Worm (Caenorhabditis elegans) whole organism, L4 larva: ENCODE measurements around the gene cyp-14A4.
A peak's percentile ranks its signal among the peaks of the same experiment; 100 is the strongest.

Source experiments
- F10B5.3 ChIP-seq: sonication (generic microtip); optimal IDR thresholded peaks from 2 replicates; lab custom pipeline; 2016; ENCODE audit warnings: mild to moderate bottlenecking, missing genetic modification characterization, missing compliant biosample characterization
- F26F4.8 ChIP-seq: fragments of 200-800 bp; sonication (Bioruptor generic); conservative IDR thresholded peaks from 2 replicates; pipeline ENCODE4 v1.3.6; 2022; ENCODE audit warnings: missing genetic modification characterization, missing compliant biosample characterization
- F44E2.7 ChIP-seq: fragments of 200-800 bp; sonication (Bioruptor generic); IDR thresholded peaks from 2 replicates; pipeline ENCODE4 v2.1.2; 2022; ENCODE audit warnings: missing genetic modification characterization, missing compliant biosample characterization
- F49E8.2 ChIP-seq: sonication (generic microtip); optimal IDR thresholded peaks from 2 replicates; lab custom pipeline; 2016; ENCODE audit warnings: missing compliant biosample characterization, mild to moderate bottlenecking, missing genetic modification characterization, borderline replicate concordance
- ZK337.2 ChIP-seq: fragments of 200-800 bp; sonication (Bioruptor generic); IDR thresholded peaks from 2 replicates; pipeline ENCODE4 v1.3.6; 2022; ENCODE audit warnings: missing genetic modification reagents, missing genetic modification characterization, missing compliant biosample characterization
- ceh-20 ChIP-seq: fragments of 200-800 bp; sonication (Bioruptor generic); IDR thresholded peaks from 2 replicates; pipeline ENCODE4 v1.3.6; 2022; ENCODE audit warnings: missing genetic modification reagents, missing genetic modification characterization, missing compliant biosample characterization
- ceh-62 ChIP-seq: sonication (generic microtip); optimal IDR thresholded peaks from 2 replicates; lab custom pipeline; 2017; ENCODE audit warnings: missing biosample characterization, missing genetic modification characterization
- cey-2 ChIP-seq: sonication (generic microtip); optimal IDR thresholded peaks from 3 replicates; lab custom pipeline; 2017; ENCODE audit warnings: missing genetic modification characterization, mild to moderate bottlenecking, missing compliant biosample characterization, antibody characterized with exemption, borderline replicate concordance; ENCODE audit not compliant: insufficient read depth
- daf-16 ChIP-seq, 3 experiments: sonication (generic microtip); optimal IDR thresholded peaks; 2 replicates each; lab custom pipeline; 2016 to 2017; ENCODE audit warnings: missing genetic modification characterization in 3 of 3, missing genetic modification reagents in 3 of 3, mild to moderate bottlenecking in 2 of 3, missing compliant biosample characterization in 2 of 3, missing biosample characterization in 1 of 3, moderate library complexity in 1 of 3
- daf-19 ChIP-seq: fragments of 200-800 bp; sonication (Bioruptor generic); conservative IDR thresholded peaks from 2 replicates; pipeline ENCODE4 v1.3.6; 2022; ENCODE audit warnings: missing genetic modification characterization, missing compliant biosample characterization
- dmd-6 ChIP-seq: fragments of 200-800 bp; sonication (Bioruptor generic); IDR thresholded peaks from 2 replicates; pipeline ENCODE4 v1.3.6; 2022; ENCODE audit warnings: missing genetic modification reagents, missing genetic modification characterization, missing compliant biosample characterization
- dpl-1 ChIP-seq: fragments of 150-350 bp; optimal IDR thresholded peaks from 2 replicates; lab custom pipeline; 2014; ENCODE audit warnings: missing biosample characterization, missing genetic modification reagents, missing genetic modification characterization
- gei-8 ChIP-seq: fragments of 200-800 bp; sonication (Bioruptor generic); optimal IDR thresholded peaks from 2 replicates; lab custom pipeline; 2018; ENCODE audit warnings: mild to moderate bottlenecking, missing genetic modification characterization, missing compliant biosample characterization
- lim-7 ChIP-seq: fragments of 200-800 bp; sonication (Bioruptor generic); IDR thresholded peaks from 2 replicates; pipeline ENCODE4 v1.3.6; 2022; ENCODE audit warnings: missing genetic modification characterization, missing compliant biosample characterization
- lir-3 ChIP-seq: sonication (generic microtip); optimal IDR thresholded peaks from 2 replicates; lab custom pipeline; 2016; ENCODE audit warnings: mild to moderate bottlenecking, missing genetic modification characterization, missing compliant biosample characterization
- lsy-2 ChIP-seq, 2 experiments: fragments of 150-350 bp in 1 of 2; sonication (generic microtip) in 1 of 2; optimal IDR thresholded peaks; 2 replicates each; lab custom pipeline; 2014 to 2017; ENCODE audit warnings: missing biosample characterization in 2 of 2, missing genetic modification characterization in 2 of 2
- mep-1 ChIP-seq: fragments of 150-350 bp; sonication (generic microtip); optimal IDR thresholded peaks from 3 replicates; lab custom pipeline; 2014; ENCODE audit warnings: missing biosample characterization, missing genetic modification characterization
- nhr-102 ChIP-seq: sonication (generic microtip); optimal IDR thresholded peaks from 2 replicates; lab custom pipeline; 2016; ENCODE audit warnings: mild to moderate bottlenecking, missing genetic modification characterization, moderate library complexity, missing compliant biosample characterization
- nhr-111 ChIP-seq: fragments of 200-800 bp; sonication (Bioruptor generic); optimal IDR thresholded peaks from 2 replicates; lab custom pipeline; 2018; ENCODE audit warnings: mild to moderate bottlenecking, missing genetic modification characterization, missing compliant biosample characterization
- nhr-48 ChIP-seq: sonication (generic microtip); optimal IDR thresholded peaks from 2 replicates; lab custom pipeline; 2016; ENCODE audit warnings: mild to moderate bottlenecking, missing genetic modification characterization, missing compliant biosample characterization
- php-3 ChIP-seq: fragments of 200-800 bp; sonication (Bioruptor generic); IDR thresholded peaks from 2 replicates; pipeline ENCODE4 v1.3.6; 2022; ENCODE audit warnings: missing genetic modification reagents, missing genetic modification characterization, missing compliant biosample characterization
- sdz-12 ChIP-seq: fragments of 200-800 bp; sonication (Bioruptor generic); optimal IDR thresholded peaks from 2 replicates; lab custom pipeline; 2018; ENCODE audit warnings: mild to moderate bottlenecking, missing genetic modification characterization, missing compliant biosample characterization
- snpc-1.2 ChIP-seq: fragments of 200-800 bp; sonication (Bioruptor generic); IDR thresholded peaks from 2 replicates; pipeline ENCODE4 v1.3.6; 2022; ENCODE audit warnings: missing genetic modification reagents, missing genetic modification characterization, missing compliant biosample characterization
- snpc-4 ChIP-seq: fragments of 150-350 bp; optimal IDR thresholded peaks from 2 replicates; lab custom pipeline; 2014; ENCODE audit warnings: missing biosample characterization, missing genetic modification characterization
- tra-1 ChIP-seq: fragments of 200-800 bp; sonication (Bioruptor generic); IDR thresholded peaks from 2 replicates; pipeline ENCODE4 v1.3.6; 2022; ENCODE audit warnings: missing genetic modification reagents, missing genetic modification characterization, missing compliant biosample characterization
- unc-62 ChIP-seq, 3 experiments: fragments of 150-350 bp in 1 of 3; sonication (generic microtip); optimal IDR thresholded peaks in 2 of 3; peaks in 1 of 3; 1 replicate in 1 of 3; 2 replicates in 2 of 3; lab custom pipeline; 2014 to 2017; ENCODE audit warnings: missing biosample characterization in 3 of 3, missing genetic modification characterization in 3 of 3, missing genetic modification reagents in 3 of 3, missing genotype in 1 of 3
- vab-7 ChIP-seq: fragments of 200-800 bp; sonication (Bioruptor generic); IDR thresholded peaks from 2 replicates; pipeline ENCODE4 v1.3.6; 2022; ENCODE audit warnings: missing genetic modification reagents, missing genetic modification characterization, missing compliant biosample characterization
- zip-2 ChIP-seq: fragments of 150-350 bp; optimal IDR thresholded peaks from 2 replicates; lab custom pipeline; 2014; ENCODE audit warnings: missing biosample characterization, missing genetic modification characterization

Gene cyp-14A4

ce11 chrX:13303357-13303756, 19.4 kb upstream of the cyp-14A4 start, which contains the start of gene srd-42 (continued):
- TF ChIP-seq nhr-48, result no peak
- TF ChIP-seq php-3, result no peak
- TF ChIP-seq vab-7 (GFP tag; lab: Robert Waterston, UW), result no peak

DNA sequence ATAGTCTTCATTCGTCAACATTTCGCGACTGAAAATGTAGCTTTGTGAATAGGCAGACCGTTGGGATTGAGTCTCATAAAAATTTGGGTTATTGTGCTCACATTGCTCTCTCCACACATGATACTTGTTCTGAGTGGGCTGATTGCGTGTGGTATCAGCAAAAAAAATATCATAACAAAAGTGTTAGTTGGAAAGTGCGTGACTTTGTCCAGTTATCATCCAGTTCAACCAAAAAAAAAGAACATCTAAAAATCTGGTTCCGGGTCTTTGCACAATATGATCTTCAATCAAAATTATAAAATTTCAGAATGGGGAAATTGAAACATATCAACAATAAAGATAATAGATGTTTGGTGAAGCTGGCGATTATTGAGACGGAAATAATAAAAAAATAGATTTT, 16.5 kb upstream of the cyp-14A4 start, which contains the start of gene srd-39:
Gene srd-39 (minus strand): TSS at position 101 of the 400 bp plus-strand sequence.
- TF ChIP-seq ceh-20 (GFP tag; lab: Robert Waterston, UW), result no peak
- no peak for TF ChIP-seq snpc-1.2 (GFP tag; lab: Robert Waterston, UW)
- TF ChIP-seq ZK337.2 (GFP tag; lab: Robert Waterston, UW), result no peak
- TF ChIP-seq F26F4.8 (GFP tag; lab: Robert Waterston, UW), result no peak
- no peak for TF ChIP-seq dpl-1 (GFP tag; lab: Kevin White, UChicago)
- no peak for TF ChIP-seq mep-1
- TF ChIP-seq daf-19 (GFP tag; lab: Robert Waterston, UW), result no peak
- no peak for TF ChIP-seq F44E2.7 (GFP tag; lab: Robert Waterston, UW)
- TF ChIP-seq snpc-4, result no peak
- no peak for TF ChIP-seq sdz-12 (GFP tag; lab: Kevin White, UChicago)
- no peak for TF ChIP-seq tra-1

DNA sequence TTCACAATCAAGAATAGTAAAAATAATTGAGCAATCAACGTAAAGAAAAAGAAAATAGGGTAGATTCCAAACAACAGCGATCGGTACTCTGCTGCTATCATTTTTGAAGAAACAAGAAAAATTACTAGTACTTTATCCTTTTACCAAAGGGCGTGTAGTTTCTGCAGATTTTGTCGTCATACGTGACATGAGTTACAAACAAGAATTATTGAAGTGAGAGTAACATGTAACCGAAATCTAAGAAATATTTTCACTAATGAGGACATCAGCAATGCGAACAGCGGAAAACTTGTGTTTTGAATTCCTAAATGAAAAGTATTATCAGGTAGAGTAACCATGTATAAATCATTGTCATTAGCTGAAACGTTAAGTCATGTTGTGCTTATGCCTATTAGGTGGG, 10.7 kb upstream of the cyp-14A4 start, which contains the start of gene srd-36:
Gene srd-36 (minus strand): TSS at position 101 of the 400 bp plus-strand sequence.
- TF ChIP-seq dmd-6 (GFP tag; lab: Robert Waterston, UW), result no peak
- TF ChIP-seq cey-2, result no peak
- TF ChIP-seq F26F4.8 (GFP tag; lab: Robert Waterston, UW), result no peak
- no peak for TF ChIP-seq F49E8.2 (tag; lab: Kevin White, UChicago)
- no peak for TF ChIP-seq lsy-2 (tag; optimal IDR thresholded peaks at IDR 0.05; lab: Kevin White, UChicago)
- TF ChIP-seq snpc-4, result no peak
- TF ChIP-seq gei-8, result no peak
- TF ChIP-seq php-3, result no peak
- no peak for TF ChIP-seq zip-2 (tag; lab: Kevin White, UChicago)
- TF ChIP-seq nhr-102, result no peak
- no peak for TF ChIP-seq F10B5.3 (tag; lab: Kevin White, UChicago)
- TF ChIP-seq nhr-111, result no peak

DNA sequence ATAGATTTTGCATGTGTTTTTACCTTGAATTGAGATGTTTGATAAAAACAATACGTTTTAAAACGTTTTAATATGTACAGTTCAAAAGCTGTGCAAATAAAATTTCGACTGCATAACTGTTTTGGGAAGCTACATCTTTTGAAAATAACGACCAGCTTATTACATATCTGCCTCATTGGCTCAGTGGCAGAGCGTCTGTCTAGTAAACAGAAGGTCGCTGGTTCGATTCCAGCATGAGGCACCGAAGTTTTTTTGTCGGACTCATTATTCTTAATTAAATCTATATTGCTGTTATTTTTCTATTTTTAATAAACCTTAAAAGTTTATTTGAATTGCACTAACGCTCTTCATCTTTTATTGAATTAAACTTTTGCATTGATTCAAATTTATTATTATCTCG, 9.0 kb upstream of the cyp-14A4 start:
- peak; percentile 47; the same call in 1 of the 2 replicates for TF ChIP-seq lim-7
- TF ChIP-seq vab-7 (GFP tag; lab: Robert Waterston, UW), result 0 out of 2 replicates have a peak, but pooled peaks have one; percentile 18
- 0 out of 2 replicates have a peak, but pooled peaks have one; percentile 54 for TF ChIP-seq F26F4.8 (GFP tag; lab: Robert Waterston, UW)
- TF ChIP-seq daf-16 (GFP tag; optimal IDR thresholded peaks at IDR 0.05; lab: Kevin White, UChicago), result peak in 1 of 2 experiments; percentile 54
- no peak for TF ChIP-seq daf-16 (tag; optimal IDR thresholded peaks at IDR 0.05; lab: Kevin White, UChicago)
- TF ChIP-seq lir-3 (tag; lab: Kevin White, UChicago), result peak; percentile 5
- TF ChIP-seq snpc-1.2 (GFP tag; lab: Robert Waterston, UW), result no peak
- TF ChIP-seq ceh-62 (tag; lab: Kevin White, UChicago), result no peak

DNA sequence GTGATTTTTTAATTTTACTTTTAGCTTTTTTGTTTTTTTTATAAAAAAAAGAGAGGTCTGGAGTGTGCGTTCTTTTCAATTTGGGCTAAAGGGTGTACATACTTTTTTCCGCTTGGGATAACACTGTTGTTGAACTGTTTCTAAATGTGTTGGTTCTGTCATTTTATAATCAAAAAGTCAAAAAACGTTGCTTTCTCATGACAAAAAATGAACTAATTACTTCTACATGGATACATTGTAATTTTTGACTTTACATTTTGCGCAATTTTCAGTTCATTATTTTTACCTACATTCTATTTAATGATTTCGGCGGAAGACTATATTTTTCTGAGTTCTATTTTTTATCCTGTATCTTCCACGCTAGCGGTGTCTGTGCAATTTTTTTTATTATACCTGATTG, 7.5 kb upstream of the cyp-14A4 start, which contains the start of gene srd-38:
Gene srd-38 (plus strand): TSS at position 301 of the 400 bp plus-strand sequence.
- no peak for TF ChIP-seq daf-19 (GFP tag; lab: Robert Waterston, UW)

DNA sequence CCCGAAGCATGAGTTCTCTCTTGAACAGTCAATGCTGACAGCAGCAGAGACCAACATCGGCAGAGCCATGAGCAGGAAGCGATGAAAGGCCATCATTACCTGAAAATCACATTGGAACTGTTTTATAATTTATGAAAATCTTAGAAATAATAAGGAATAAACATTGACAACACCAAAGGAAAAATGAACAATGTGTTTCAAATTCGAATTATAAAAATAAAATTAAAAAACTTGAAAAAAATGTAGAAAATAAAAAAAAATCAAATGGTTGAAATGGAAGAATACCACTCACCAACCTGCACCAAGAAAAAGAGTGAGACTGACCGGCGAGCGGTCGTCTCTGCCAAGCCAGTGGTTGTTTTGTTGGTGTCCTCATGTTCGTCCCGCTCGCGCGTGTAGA, 6.5 kb upstream of the cyp-14A4 start, which contains the start of gene R04D3.3:
Gene R04D3.3 (minus strand): TSS at position 101 of the 400 bp plus-strand sequence.
- TF ChIP-seq unc-62 (GFP tag; optimal IDR thresholded peaks at IDR 0.05 in 1 of 2; lab: Kevin White, UChicago), result peak in 1 of 2 experiments; percentile 53
- no peak for TF ChIP-seq unc-62 (tag; optimal IDR thresholded peaks at IDR 0.05; lab: Kevin White, UChicago)
- no peak for TF ChIP-seq lir-3 (tag; lab: Kevin White, UChicago)
- TF ChIP-seq, all 104 proteins: peak for 1
